Worm (Caenorhabditis elegans) whole organism, L4/young adult: Measurements from ENCODE around the gene H12D21.9.

ENCODE experiments used
- W03F9.2 ChIP-seq: fragments of 150-350 bp; optimal IDR thresholded peaks from 2 replicates; lab custom pipeline; 2014; ENCODE audit warnings: missing biosample characterization, missing genetic modification characterization
- dao-5 ChIP-seq: sonication (generic microtip); optimal IDR thresholded peaks from 2 replicates; lab custom pipeline; 2016; ENCODE audit warnings: missing genotype, missing genetic modification characterization, moderate library complexity, missing compliant biosample characterization

- TF ChIP-seq dao-5 (tag; lab: Kevin White, UChicago) (no peak), W03F9.2 (tag; lab: Kevin White, UChicago) (no peak)
These were observed 12.2 kb upstream of the H12D21.9 start, which contains the start of gene zmp-4 for ce11 chrV:14921509-14921908.
